Fruit fly (Drosophila melanogaster) whole organism, embryonic: Measurements from ENCODE around the gene CG4293.
A peak's percentile ranks its signal among the peaks of the same experiment; 100 is the strongest.

Source experiments
- Bgb ChIP-seq: fragments of 200-800 bp; sonication (Bioruptor generic); IDR thresholded peaks from 2 replicates; pipeline ENCODE4 v1.3.6; 2022; ENCODE audit warnings: missing biosample characterization, missing genetic modification characterization; ENCODE audit not compliant: partially characterized antibody
- CG11085 ChIP-seq: fragments of 200-800 bp; sonication (Bioruptor generic); IDR thresholded peaks from 2 replicates; pipeline ENCODE4 v1.3.6; 2022; ENCODE audit warnings: missing biosample characterization, missing genetic modification characterization
- CG11456 ChIP-seq: fragments of 200-800 bp; sonication (Bioruptor generic); IDR thresholded peaks from 3 replicates; pipeline ENCODE4 v1.3.6; 2022; ENCODE audit warnings: missing biosample characterization, missing genetic modification characterization
- CG11504 ChIP-seq: fragments of 200-800 bp; sonication (Bioruptor generic); optimal IDR thresholded peaks from 3 replicates; lab custom pipeline; 2019; ENCODE audit warnings: missing biosample characterization, mild to moderate bottlenecking, missing genetic modification characterization, moderate library complexity
- CG12104 ChIP-seq: fragments of 200-800 bp; sonication (Bioruptor generic); optimal IDR thresholded peaks from 3 replicates; lab custom pipeline; 2016; ENCODE audit warnings: missing biosample characterization, missing genetic modification characterization
- CG12391 ChIP-seq: fragments of 200-800 bp; sonication (Bioruptor generic); optimal IDR thresholded peaks from 3 replicates; lab custom pipeline; 2018; ENCODE audit warnings: missing biosample characterization, mild to moderate bottlenecking, missing genetic modification characterization, moderate library complexity
- CG12659 ChIP-seq: fragments of 200-800 bp; sonication (Bioruptor generic); optimal IDR thresholded peaks from 3 replicates; lab custom pipeline; 2017; ENCODE audit warnings: mild to moderate bottlenecking, missing biosample characterization, missing genetic modification reagents, missing genetic modification characterization
- CG13296 ChIP-seq: fragments of 200-800 bp; sonication (Bioruptor generic); optimal IDR thresholded peaks from 3 replicates; lab custom pipeline; 2018; ENCODE audit warnings: missing biosample characterization, mild to moderate bottlenecking, missing genetic modification characterization
- CG15601 ChIP-seq: fragments of 200-800 bp; sonication (Bioruptor generic); optimal IDR thresholded peaks from 3 replicates; lab custom pipeline; 2019; ENCODE audit warnings: missing biosample characterization, mild to moderate bottlenecking, missing genetic modification characterization, moderate library complexity
- CG1603 ChIP-seq: fragments of 200-800 bp; sonication (Bioruptor generic); optimal IDR thresholded peaks from 2 replicates; lab custom pipeline; 2019; ENCODE audit warnings: missing biosample characterization, mild to moderate bottlenecking, missing genetic modification characterization, moderate library complexity
- CG18011 ChIP-seq: fragments of 200-800 bp; sonication (Bioruptor generic); optimal IDR thresholded peaks from 2 replicates; lab custom pipeline; 2017; ENCODE audit warnings: missing biosample characterization, missing genetic modification characterization, mild to moderate bottlenecking, moderate library complexity, missing genotype
- CG2199 ChIP-seq: fragments of 200-800 bp; sonication (Bioruptor generic); IDR thresholded peaks from 3 replicates; pipeline ENCODE4 v1.3.6; 2022; ENCODE audit warnings: missing biosample characterization, missing genetic modification characterization
- CG2875 ChIP-seq: fragments of 200-800 bp; sonication (Bioruptor generic); optimal IDR thresholded peaks from 2 replicates; lab custom pipeline; 2017; ENCODE audit warnings: missing biosample characterization, mild to moderate bottlenecking, missing genetic modification characterization, missing genetic modification reagents
- CG31441 ChIP-seq: fragments of 200-800 bp; sonication (Bioruptor generic); IDR thresholded peaks from 2 replicates; pipeline ENCODE4 v1.3.6; 2022; ENCODE audit warnings: missing biosample characterization, missing genetic modification characterization
- CG3163 ChIP-seq: fragments of 200-800 bp; sonication (Bioruptor generic); optimal IDR thresholded peaks from 3 replicates; lab custom pipeline; 2016; ENCODE audit warnings: missing biosample characterization, missing genetic modification characterization
- CG33213 ChIP-seq: fragments of 200-800 bp; sonication (Bioruptor generic); optimal IDR thresholded peaks from 3 replicates; lab custom pipeline; 2016; ENCODE audit warnings: missing biosample characterization, missing genetic modification characterization
- CG3726 ChIP-seq: fragments of 200-800 bp; sonication (Bioruptor generic); IDR thresholded peaks from 3 replicates; pipeline ENCODE4, ENCODE4 v1.3.6; 2022; ENCODE audit warnings: missing biosample characterization, missing genetic modification characterization
- CG6654 ChIP-seq: fragments of 200-800 bp; sonication (Bioruptor generic); optimal IDR thresholded peaks from 2 replicates; lab custom pipeline; 2017; ENCODE audit warnings: missing biosample characterization, mild to moderate bottlenecking, missing genetic modification characterization
- CG8089 ChIP-seq: fragments of 200-800 bp; sonication (Bioruptor generic); optimal IDR thresholded peaks from 3 replicates; lab custom pipeline; 2016; ENCODE audit warnings: missing biosample characterization, missing genetic modification characterization
- CG9876 ChIP-seq: fragments of 200-800 bp; sonication (Bioruptor generic); optimal IDR thresholded peaks from 2 replicates; lab custom pipeline; 2016; ENCODE audit warnings: missing biosample characterization, missing genetic modification characterization
- Camta ChIP-seq: fragments of 200-800 bp; sonication (Bioruptor generic); optimal IDR thresholded peaks from 2 replicates; lab custom pipeline; 2016; ENCODE audit warnings: missing biosample characterization, missing genetic modification characterization
- Dll ChIP-seq: fragments of 200-800 bp; sonication (Bioruptor generic); IDR thresholded peaks from 4 replicates; pipeline ENCODE4 v1.3.6; 2022; ENCODE audit warnings: missing biosample characterization, missing genetic modification characterization; ENCODE audit not compliant: partially characterized antibody
- H15 ChIP-seq: fragments of 200-800 bp; sonication (Bioruptor generic); IDR thresholded peaks from 3 replicates; pipeline ENCODE4 v1.3.6; 2022; ENCODE audit warnings: missing biosample characterization, missing genetic modification characterization
- HLH3B ChIP-seq: fragments of 200-800 bp; sonication (Bioruptor generic); IDR thresholded peaks from 2 replicates; pipeline ENCODE4 v1.3.6; 2022; ENCODE audit warnings: missing biosample characterization, missing genetic modification characterization
- HLH54F ChIP-seq: fragments of 200-800 bp; sonication (Bioruptor generic); optimal IDR thresholded peaks from 3 replicates; lab custom pipeline; 2016; ENCODE audit warnings: missing biosample characterization, missing genetic modification characterization
- HmgD ChIP-seq: fragments of 200-800 bp; sonication (Bioruptor generic); optimal IDR thresholded peaks from 3 replicates; lab custom pipeline; 2016; ENCODE audit warnings: missing biosample characterization, missing genetic modification characterization
- Lhr ChIP-seq: fragments of 200-800 bp; sonication (Bioruptor generic); optimal IDR thresholded peaks from 3 replicates; lab custom pipeline; 2017; ENCODE audit warnings: mild to moderate bottlenecking, missing biosample characterization, missing genetic modification reagents, missing genetic modification characterization
- Mrtf ChIP-seq: fragments of 200-800 bp; sonication (Bioruptor generic); IDR thresholded peaks from 3 replicates; pipeline ENCODE4 v1.3.6; 2022; ENCODE audit warnings: missing biosample characterization, missing genetic modification characterization
- Myb ChIP-seq: fragments of 200-800 bp; sonication (Bioruptor generic); optimal IDR thresholded peaks from 2 replicates; lab custom pipeline; 2016; ENCODE audit warnings: missing biosample characterization, missing genetic modification characterization
- Oaz ChIP-seq: fragments of 200-800 bp; sonication (Bioruptor generic); IDR thresholded peaks from 2 replicates; pipeline ENCODE4 v1.3.6; 2022; ENCODE audit warnings: missing biosample characterization, missing genetic modification characterization
- Taf1 ChIP-seq: fragments of 200-800 bp; sonication (Bioruptor generic); IDR thresholded peaks from 2 replicates; pipeline ENCODE4 v1.3.6; 2022; ENCODE audit warnings: missing biosample characterization, missing genetic modification characterization
- Xbp1 ChIP-seq: fragments of 200-800 bp; sonication (Bioruptor generic); optimal IDR thresholded peaks from 3 replicates; lab custom pipeline; 2016; ENCODE audit warnings: missing biosample characterization, mild to moderate bottlenecking, missing genetic modification characterization
- ato ChIP-seq: fragments of 200-800 bp; sonication (Bioruptor generic); IDR thresholded peaks from 2 replicates; pipeline ENCODE4 v1.3.6; 2022; ENCODE audit warnings: missing biosample characterization, missing genetic modification characterization; ENCODE audit not compliant: partially characterized antibody
- cad ChIP-seq: fragments of >200 bp; optimal IDR thresholded peaks from 2 replicates; lab custom pipeline; 2017; ENCODE audit warnings: missing biosample characterization, missing genetic modification characterization
- cas ChIP-seq: fragments of 200-800 bp; sonication (Bioruptor generic); IDR thresholded peaks from 2 replicates; pipeline ENCODE4 v1.3.6; 2022; ENCODE audit warnings: missing biosample characterization, missing genetic modification characterization
- chif ChIP-seq, 2 experiments: fragments of 200-800 bp; sonication (Bioruptor generic); optimal IDR thresholded peaks; 3 replicates each; lab custom pipeline; 2016; ENCODE audit warnings: missing biosample characterization in 2 of 2, missing genetic modification characterization in 2 of 2
- disco-r ChIP-seq: fragments of 200-800 bp; sonication (Bioruptor generic); optimal IDR thresholded peaks from 2 replicates; lab custom pipeline; 2016; ENCODE audit warnings: missing biosample characterization, missing genetic modification characterization
- hbn ChIP-seq: fragments of 200-800 bp; sonication (Bioruptor generic); IDR thresholded peaks from 2 replicates; pipeline ENCODE4 v1.3.6; 2022; ENCODE audit warnings: missing biosample characterization, missing genetic modification characterization; ENCODE audit not compliant: partially characterized antibody
- hkb ChIP-seq, 2 experiments: fragments of 200-800 bp in 1 of 2; fragments of >200 bp in 1 of 2; sonication (Bioruptor generic) in 1 of 2; IDR thresholded peaks in 1 of 2; optimal IDR thresholded peaks in 1 of 2; 2 replicates each; pipeline versions ENCODE4 v1.3.6 to Lab custom; 2017 to 2022; ENCODE audit warnings: missing biosample characterization in 1 of 2, missing genetic modification characterization in 1 of 2
- jing ChIP-seq: fragments of 200-800 bp; sonication (Bioruptor generic); optimal IDR thresholded peaks from 2 replicates; lab custom pipeline; 2018; ENCODE audit warnings: missing biosample characterization, mild to moderate bottlenecking, missing genetic modification characterization
- kah ChIP-seq: fragments of 200-800 bp; sonication (Bioruptor generic); optimal IDR thresholded peaks from 2 replicates; lab custom pipeline; 2018; ENCODE audit warnings: missing biosample characterization, mild to moderate bottlenecking, missing genetic modification characterization
- kay ChIP-seq: fragments of 200-800 bp; sonication (Bioruptor generic); optimal IDR thresholded peaks from 2 replicates; lab custom pipeline; 2016; ENCODE audit warnings: missing biosample characterization, missing genetic modification characterization
- lola ChIP-seq, 3 experiments: fragments of >200 bp in 2 of 3; fragments of 200-800 bp in 1 of 3; sonication (Bioruptor generic) in 1 of 3; optimal IDR thresholded peaks; 2 replicates each; lab custom pipeline; 2017 to 2019; ENCODE audit warnings: missing biosample characterization in 3 of 3, missing genetic modification characterization in 3 of 3, mild to moderate bottlenecking in 1 of 3, moderate library complexity in 1 of 3
- mirr ChIP-seq: fragments of 200-800 bp; sonication (Bioruptor generic); optimal IDR thresholded peaks from 3 replicates; lab custom pipeline; 2018; ENCODE audit warnings: missing biosample characterization, mild to moderate bottlenecking, missing genetic modification characterization
- nau ChIP-seq: fragments of 200-800 bp; sonication (Bioruptor generic); optimal IDR thresholded peaks from 3 replicates; lab custom pipeline; 2017; ENCODE audit warnings: missing biosample characterization, mild to moderate bottlenecking, missing genetic modification characterization, missing genetic modification reagents
- prd ChIP-seq, 3 experiments: fragments of >200 bp in 2 of 3; fragments of 200-800 bp in 1 of 3; sonication (Bioruptor generic) in 1 of 3; optimal IDR thresholded peaks in 2 of 3; IDR thresholded peaks in 1 of 3; 2 replicates in 2 of 3; 3 replicates in 1 of 3; pipeline versions ENCODE4 v1.3.6 to Lab custom; 2017 to 2022; ENCODE audit warnings: missing biosample characterization in 1 of 3, missing genetic modification characterization in 1 of 3
- schlank ChIP-seq: fragments of 200-800 bp; sonication (Bioruptor generic); optimal IDR thresholded peaks from 2 replicates; lab custom pipeline; 2018; ENCODE audit warnings: missing biosample characterization, mild to moderate bottlenecking, missing genetic modification characterization
- trem ChIP-seq: fragments of 200-800 bp; optimal IDR thresholded peaks from 3 replicates; lab custom pipeline; 2019; ENCODE audit warnings: missing biosample characterization, mild to moderate bottlenecking, missing genetic modification characterization, moderate library complexity

Gene CG4293

dm6 chrX:523179-523851, 6.8 kb downstream of the CG4293 start, which contains the start of gene elav (continued):
- TF ChIP-seq mirr (GFP tag; lab: Kevin White, UChicago): peak; percentile 98
- peak; percentile 93 for TF ChIP-seq CG33213 (GFP tag; lab: Kevin White, UChicago)
- peak; percentile 97 for TF ChIP-seq HLH54F (GFP tag; lab: Kevin White, UChicago)
- TF ChIP-seq nau (GFP tag; lab: Kevin White, UChicago): peak; percentile 98
- TF ChIP-seq cad (GFP tag; lab: Kevin White, UChicago): peak; percentile 12
- peak; percentile 85 for TF ChIP-seq HmgD
- TF ChIP-seq CG8089 (GFP tag; lab: Kevin White, UChicago): peak; percentile 94
- TF ChIP-seq CG2875 (GFP tag; lab: Kevin White, UChicago): peak; percentile 98
- peak; percentile 98 for TF ChIP-seq CG11456 (GFP tag; lab: Robert Waterston, UW)
- peak; percentile 97 for TF ChIP-seq CG11085 (GFP tag; lab: Robert Waterston, UW)
- TF ChIP-seq hbn: peak; percentile 23; the same call in 1 of the 2 replicates
- peak; percentile 93 for TF ChIP-seq CG1603 (tag; lab: Kevin White, UChicago)
- no peak for TF ChIP-seq prd (optimal IDR thresholded peaks at IDR 0.05; lab: Kevin White, UChicago)
- TF ChIP-seq prd (GFP tag; IDR thresholded peaks at IDR 0.05; lab: Robert Waterston, UW): peak; percentile 99
- TF ChIP-seq Myb (GFP tag; lab: Kevin White, UChicago): peak; percentile 84
- TF ChIP-seq CG15601 (tag; lab: Kevin White, UChicago): peak; percentile 98
- peak; percentile 49; the same call in 1 of the 2 replicates for TF ChIP-seq ato (GFP tag; lab: Robert Waterston, UW)
- TF ChIP-seq disco-r: peak; percentile 89
- peak; percentile 97 for TF ChIP-seq H15 (GFP tag; lab: Robert Waterston, UW)
- peak; percentile 96 for TF ChIP-seq CG3726 (GFP tag; lab: Robert Waterston, UW)
- TF ChIP-seq jing (GFP tag; lab: Kevin White, UChicago): peak; percentile 95
- peak; percentile 95 for TF ChIP-seq kay
- TF ChIP-seq CG6654 (GFP tag; lab: Kevin White, UChicago): peak; percentile 91
- peak; percentile 96 for TF ChIP-seq Taf1 (GFP tag; lab: Robert Waterston, UW)
- peak; percentile 96 for TF ChIP-seq trem (tag; lab: Kevin White, UChicago)
- peak; percentile 98 for TF ChIP-seq Mrtf (GFP tag; lab: Robert Waterston, UW)
- peak; percentile 97 for TF ChIP-seq schlank (tag; lab: Kevin White, UChicago)
- peak; percentile 98 for TF ChIP-seq HLH3B
- TF ChIP-seq CG13296 (GFP tag; lab: Kevin White, UChicago): peak; percentile 99
- no peak for TF ChIP-seq Bgb (GFP tag; lab: Robert Waterston, UW)
- 0 out of 4 replicates have a peak, but pooled peaks have one; percentile 23 for TF ChIP-seq Dll (GFP tag; lab: Robert Waterston, UW)
- TF ChIP-seq chif (GFP tag; optimal IDR thresholded peaks at IDR 0.05; lab: Kevin White, UChicago): peak; percentile 96 to 98
- TF ChIP-seq Camta (GFP tag; lab: Kevin White, UChicago): peak; percentile 97
- TF ChIP-seq CG12659 (GFP tag; lab: Kevin White, UChicago): peak; percentile 99
- TF ChIP-seq CG31441 (GFP tag; lab: Robert Waterston, UW): peak; percentile 99
- TF ChIP-seq cas (GFP tag; lab: Robert Waterston, UW): peak; percentile 96
- peak; percentile 93 for TF ChIP-seq CG2199 (GFP tag; lab: Robert Waterston, UW)
- TF ChIP-seq CG12391: peak; percentile 99
- TF ChIP-seq CG3163 (GFP tag; lab: Kevin White, UChicago): peak; percentile 77
- peak; percentile 98 for TF ChIP-seq CG11504 (tag; lab: Kevin White, UChicago)
- peak; percentile 97 for TF ChIP-seq Oaz (GFP tag; lab: Robert Waterston, UW)
- TF ChIP-seq Lhr (GFP tag; lab: Kevin White, UChicago): peak; percentile 94
- peak; percentile 99 for TF ChIP-seq Xbp1
- TF ChIP-seq CG12104 (GFP tag; lab: Kevin White, UChicago): peak; percentile 97
- TF ChIP-seq kah (GFP tag; lab: Kevin White, UChicago): peak; percentile 95
- peak in 1 of 3 experiments; percentile 99 for TF ChIP-seq lola (GFP tag; optimal IDR thresholded peaks at IDR 0.05; lab: Kevin White, UChicago)
- no peak for TF ChIP-seq hkb (optimal IDR thresholded peaks at IDR 0.05; lab: Kevin White, UChicago)
- peak; percentile 99 for TF ChIP-seq hkb (GFP tag; IDR thresholded peaks at IDR 0.05; lab: Robert Waterston, UW)
- TF ChIP-seq CG9876: peak; percentile 87
- TF ChIP-seq CG18011 (GFP tag; lab: Kevin White, UChicago): peak; percentile 91
